Fruit fly (Drosophila melanogaster): ENCODE measurements around the gene CG7368.

CG7368 gene

DNA sequence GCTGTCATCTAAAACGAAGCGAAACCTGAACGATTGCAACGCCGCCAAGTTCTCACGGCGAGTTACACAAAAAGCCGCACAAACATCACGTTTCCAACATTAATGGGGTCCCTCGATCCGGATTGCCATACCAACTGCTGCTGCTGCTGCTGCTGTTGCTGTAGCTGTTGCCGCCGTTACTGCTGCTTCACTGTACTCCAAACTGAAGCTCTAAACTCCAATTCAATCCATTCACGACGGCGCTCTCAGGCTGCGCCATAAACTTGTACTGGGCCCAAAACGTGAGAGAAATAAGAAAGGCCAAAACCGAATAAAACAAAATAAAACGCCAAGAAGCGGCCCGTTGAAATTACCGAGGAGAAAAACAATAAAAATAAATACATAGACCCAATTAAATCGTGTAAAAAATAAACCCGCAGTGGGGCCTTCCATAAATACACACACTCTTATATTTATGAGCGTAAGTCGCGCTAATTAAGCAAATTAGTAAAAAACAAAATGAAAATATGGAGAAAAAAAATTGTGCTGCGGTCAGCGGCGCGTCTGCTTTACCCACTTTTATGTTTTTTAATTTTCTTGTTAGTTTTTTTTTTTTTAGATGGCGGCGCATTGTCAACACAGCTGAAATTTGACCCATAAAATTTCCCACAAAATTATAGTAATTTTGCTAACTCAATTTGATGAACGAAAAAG, 49.6 kb upstream of the CG7368 start:
- TF ChIP-seq nerfin-2 (GFP tag; IDR thresholded peaks at IDR 0.05; ENCODE audit: partially characterized antibody) (no peak), Vsx1 (GFP tag; optimal IDR thresholded peaks at IDR 0.05) (peak; percentile 47), sqz (GFP tag; optimal IDR thresholded peaks at IDR 0.05) (peak; percentile 29), Hr39 (optimal IDR thresholded peaks at IDR 0.05) (no peak), Dip3 (GFP tag; optimal IDR thresholded peaks at IDR 0.05) (no peak), chinmo (GFP tag; IDR thresholded peaks at IDR 0.05; ENCODE audit: partially characterized antibody) (0 out of 4 replicates have a peak, but pooled peaks have one; percentile 39), CG14710 (tag; optimal IDR thresholded peaks at IDR 0.05) (no peak), grau (tag; optimal IDR thresholded peaks at IDR 0.05) (peak; percentile 71), Mes4 (GFP tag; optimal IDR thresholded peaks at IDR 0.05) (no peak), kni (GFP tag; optimal IDR thresholded peaks at IDR 0.05) (peak; percentile 77), dati (GFP tag; IDR thresholded peaks at IDR 0.05) (no peak), dpn (GFP tag; optimal IDR thresholded peaks at IDR 0.05) (no peak)

DNA sequence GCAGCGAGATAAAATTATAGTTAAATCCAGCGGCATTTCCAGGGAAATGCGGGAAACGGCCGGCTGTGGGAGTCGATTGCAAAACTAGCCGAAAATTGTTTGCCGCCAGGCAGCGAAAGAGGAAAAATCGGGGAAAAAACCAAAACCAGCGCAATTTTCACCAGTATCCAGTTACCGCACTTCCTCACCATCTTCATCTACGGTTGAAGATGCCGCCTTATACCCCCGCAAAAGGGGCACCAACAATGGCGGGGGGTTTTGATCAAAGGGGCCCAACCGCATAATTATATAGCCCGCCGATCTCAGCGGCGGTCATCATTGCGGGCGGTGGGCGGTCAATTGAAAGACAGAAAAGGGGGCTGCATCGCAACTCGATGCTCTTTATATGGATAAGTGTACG, 49.0 kb upstream of the CG7368 start:
- TF ChIP-seq Optix (GFP tag; IDR thresholded peaks at IDR 0.05) = no peak
- TF ChIP-seq Ets65A (GFP tag) = peak; percentile 52
- TF ChIP-seq Med (GFP tag) = peak; percentile 16
- TF ChIP-seq so (GFP tag; IDR thresholded peaks at IDR 0.05) = 0 out of 3 replicates have a peak, but pooled peaks have one; percentile 60
- no peak for TF ChIP-seq D19B (GFP tag; optimal IDR thresholded peaks at IDR 0.05)
- no peak for TF ChIP-seq CG5245 (GFP tag; optimal IDR thresholded peaks at IDR 0.05)
- no peak for TF ChIP-seq Sin3A (optimal IDR thresholded peaks at IDR 0.05)
- peak; percentile 25; the same call in 1 of the 2 replicates for TF ChIP-seq ara (GFP tag; IDR thresholded peaks at IDR 0.05)
- TF ChIP-seq crol (GFP tag; IDR thresholded peaks at IDR 0.05) = peak; percentile 27; the same call in 1 of the 2 replicates
- no peak for TF ChIP-seq phol (tag; optimal IDR thresholded peaks at IDR 0.05)
- TF ChIP-seq lov (optimal IDR thresholded peaks at IDR 0.05) = no peak
- TF ChIP-seq lov (GFP tag; IDR thresholded peaks at IDR 0.05) = 0 out of 3 replicates have a peak, but pooled peaks have one; percentile 33
- TF ChIP-seq Awh (GFP tag; IDR thresholded peaks at IDR 0.05) = peak; percentile 18; the same call in 1 of the 2 replicates
- no peak for TF ChIP-seq CoRest (tag; optimal IDR thresholded peaks at IDR 0.05)

DNA sequence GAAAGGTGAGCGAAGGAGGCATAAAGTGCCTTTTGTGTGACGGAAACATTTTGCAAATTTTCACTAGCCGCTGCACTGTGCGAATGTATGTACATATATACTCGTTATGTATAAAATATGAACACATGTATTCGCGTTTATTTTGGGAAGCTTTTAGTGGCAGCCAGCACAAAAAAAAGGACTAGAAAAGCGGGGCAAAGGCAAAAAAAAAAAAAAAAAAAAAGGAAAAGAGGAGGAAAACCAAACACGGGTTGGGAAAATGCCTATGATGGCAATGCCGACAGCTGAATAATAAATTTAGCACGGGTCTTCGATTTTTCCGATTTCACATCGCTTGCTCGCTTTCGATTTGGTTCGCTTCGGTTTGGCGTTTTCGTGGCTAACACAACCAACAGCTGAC, 47.6 kb upstream of the CG7368 start:
- TF ChIP-seq Hr39 (optimal IDR thresholded peaks at IDR 0.05) (peak; percentile 74), vnd (GFP tag; IDR thresholded peaks at IDR 0.05; ENCODE audit: partially characterized antibody) (no peak), ci (GFP tag; IDR thresholded peaks at IDR 0.05) (0 out of 3 replicates have a peak, but pooled peaks have one; percentile 24), Drgx (GFP tag; IDR thresholded peaks at IDR 0.05) (0 out of 2 replicates have a peak, but pooled peaks have one; percentile 28)

DNA sequence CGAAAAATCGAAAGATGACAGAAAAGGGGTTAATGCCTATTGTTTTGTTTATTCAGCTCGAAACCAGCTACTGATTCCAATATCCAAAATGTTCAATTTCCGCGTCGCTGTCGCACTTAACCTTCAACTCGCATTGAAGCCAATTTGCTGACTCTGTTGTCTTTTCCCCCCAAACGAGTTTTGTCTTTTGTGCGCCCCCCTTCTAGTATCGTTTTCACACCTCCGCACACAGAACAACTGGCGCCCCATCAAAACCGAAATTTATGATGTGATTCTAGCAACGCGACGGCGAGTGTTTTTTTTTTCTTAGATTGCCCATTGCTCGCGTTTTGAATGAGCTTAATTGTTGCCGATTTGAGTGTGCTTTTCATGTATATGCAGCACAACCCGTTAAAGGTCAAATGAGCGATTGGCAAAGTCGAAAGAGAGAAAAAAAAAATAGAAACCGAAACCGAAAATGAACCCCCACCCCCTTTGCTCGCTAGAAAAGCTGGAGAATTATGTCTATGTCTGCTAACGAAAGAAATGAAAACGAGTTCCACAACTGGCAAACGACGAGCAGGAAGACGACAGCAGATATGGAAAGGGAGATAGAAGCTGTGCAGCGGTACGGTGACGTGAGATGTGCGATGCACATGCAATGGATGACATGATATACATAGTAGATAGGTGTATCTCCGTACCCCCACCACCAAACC, 46.5 kb upstream of the CG7368 start:
- TF ChIP-seq CG9609 (GFP tag; optimal IDR thresholded peaks at IDR 0.05) (no peak), Elba2 (GFP tag; optimal IDR thresholded peaks at IDR 0.05) (no peak), CG31224 (GFP tag; IDR thresholded peaks at IDR 0.05) (no peak), Kr (GFP tag; optimal IDR thresholded peaks at IDR 0.05) (no peak), CG6272 (GFP tag; IDR thresholded peaks at IDR 0.05) (no peak), hbn (GFP tag; IDR thresholded peaks at IDR 0.05; ENCODE audit: partially characterized antibody) (no peak), C15 (GFP tag; IDR thresholded peaks at IDR 0.05) (no peak), CG4282 (GFP tag; optimal IDR thresholded peaks at IDR 0.05) (no peak), tin (GFP tag; optimal IDR thresholded peaks at IDR 0.05) (no peak), Dref (GFP tag; IDR thresholded peaks at IDR 0.05) (no peak), CG1602 (GFP tag; optimal IDR thresholded peaks at IDR 0.05) (no peak), CG12155 (GFP tag; optimal IDR thresholded peaks at IDR 0.05) (no peak), CG10366 (GFP tag; IDR thresholded peaks at IDR 0.05) (no peak), Mes4 (GFP tag; optimal IDR thresholded peaks at IDR 0.05) (no peak), Fer1 (GFP tag; optimal IDR thresholded peaks at IDR 0.05) (peak; percentile 3), CG12659 (GFP tag; optimal IDR thresholded peaks at IDR 0.05) (no peak), Chrac-16 (GFP tag; optimal IDR thresholded peaks at IDR 0.05) (no peak), CG16813 (GFP tag; IDR thresholded peaks at IDR 0.05; ENCODE audit: partially characterized antibody) (no peak), CG10565 (GFP tag; optimal IDR thresholded peaks at IDR 0.05) (no peak)

All from whole organism, embryonic.